Worm (Caenorhabditis elegans): ENCODE measurements around the gene ssp-34.

ssp-34 gene

ce11 chrIV:10738328-10738727, at the start of gene ssp-34:
ssp-34 (minus strand) TSS chrIV:10738602.
- TF ChIP-seq him-1 (tag; optimal IDR thresholded peaks at IDR 0.05): no peak

- TF ChIP-seq dao-5 (tag; optimal IDR thresholded peaks at IDR 0.05) (no peak), him-1 (tag; optimal IDR thresholded peaks at IDR 0.05) (no peak), W03F9.2 (tag; optimal IDR thresholded peaks at IDR 0.05) (no peak)
Measured at ce11 chrIV:10786731-10787130, 48.3 kb upstream of the ssp-34 start, which contains the start of gene srd-7. srd-7 (minus strand) TSS chrIV:10786831.

ce11 chrIV:10784085-10784484, 45.7 kb upstream of the ssp-34 start:
- TF ChIP-seq W03F9.2 (tag; optimal IDR thresholded peaks at IDR 0.05) (no peak), him-1 (tag; optimal IDR thresholded peaks at IDR 0.05) (no peak)

- no peak for TF ChIP-seq dao-5 (tag; optimal IDR thresholded peaks at IDR 0.05)
- TF ChIP-seq him-1 (tag; optimal IDR thresholded peaks at IDR 0.05): no peak
- no peak for TF ChIP-seq W03F9.2 (tag; optimal IDR thresholded peaks at IDR 0.05)
Measured at ce11 chrIV:10782014-10782413, 43.6 kb upstream of the ssp-34 start.

ce11 chrIV:10781346-10781745, 42.9 kb upstream of the ssp-34 start:
- no peak for TF ChIP-seq W03F9.2 (tag; optimal IDR thresholded peaks at IDR 0.05)

ce11 chrIV:10780583-10780982, 42.2 kb upstream of the ssp-34 start, which contains the start of gene swt-3:
swt-3 (minus strand) TSS chrIV:10780683.
- TF ChIP-seq dao-5 (tag; optimal IDR thresholded peaks at IDR 0.05): no peak
- TF ChIP-seq him-1 (tag; optimal IDR thresholded peaks at IDR 0.05): no peak
- TF ChIP-seq W03F9.2 (tag; optimal IDR thresholded peaks at IDR 0.05): no peak

ce11 chrIV:10779328-10779727, 40.9 kb upstream of the ssp-34 start:
- TF ChIP-seq him-1 (tag; optimal IDR thresholded peaks at IDR 0.05) (no peak), dao-5 (tag; optimal IDR thresholded peaks at IDR 0.05) (no peak), W03F9.2 (tag; optimal IDR thresholded peaks at IDR 0.05) (no peak)

ce11 chrIV:10778582-10778981, 40.2 kb upstream of the ssp-34 start:
- TF ChIP-seq W03F9.2 (tag; optimal IDR thresholded peaks at IDR 0.05) (no peak), him-1 (tag; optimal IDR thresholded peaks at IDR 0.05) (no peak), dao-5 (tag; optimal IDR thresholded peaks at IDR 0.05) (no peak)

- TF ChIP-seq dao-5 (tag; optimal IDR thresholded peaks at IDR 0.05) (no peak), him-1 (tag; optimal IDR thresholded peaks at IDR 0.05) (no peak), W03F9.2 (tag; optimal IDR thresholded peaks at IDR 0.05) (no peak)
Measured at ce11 chrIV:10777600-10777999, 39.2 kb upstream of the ssp-34 start.

- TF ChIP-seq dao-5 (tag; optimal IDR thresholded peaks at IDR 0.05): no peak
- no peak for TF ChIP-seq him-1 (tag; optimal IDR thresholded peaks at IDR 0.05)
- no peak for TF ChIP-seq W03F9.2 (tag; optimal IDR thresholded peaks at IDR 0.05)
Measured at ce11 chrIV:10777076-10777475, 38.7 kb upstream of the ssp-34 start.

ce11 chrIV:10773811-10774210, 35.4 kb upstream of the ssp-34 start, which contains the start of gene inpp-1:
inpp-1 (minus strand) TSS chrIV:10773911.
- TF ChIP-seq him-1 (tag; optimal IDR thresholded peaks at IDR 0.05): no peak
- no peak for TF ChIP-seq W03F9.2 (tag; optimal IDR thresholded peaks at IDR 0.05)
- no peak for TF ChIP-seq dao-5 (tag; optimal IDR thresholded peaks at IDR 0.05)

ce11 chrIV:10771296-10771695, 32.9 kb upstream of the ssp-34 start:
- no peak for TF ChIP-seq dao-5 (tag; optimal IDR thresholded peaks at IDR 0.05)
- TF ChIP-seq him-1 (tag; optimal IDR thresholded peaks at IDR 0.05): no peak
- no peak for TF ChIP-seq W03F9.2 (tag; optimal IDR thresholded peaks at IDR 0.05)

- TF ChIP-seq dao-5 (tag; optimal IDR thresholded peaks at IDR 0.05) (no peak), him-1 (tag; optimal IDR thresholded peaks at IDR 0.05) (no peak), W03F9.2 (tag; optimal IDR thresholded peaks at IDR 0.05) (no peak)
Measured at ce11 chrIV:10769353-10769752, 31.0 kb upstream of the ssp-34 start, which contains the start of gene T25B9.9. T25B9.9 (plus strand) TSS chrIV:10769653.

ce11 chrIV:10768146-10768636, 29.8 kb upstream of the ssp-34 start, which contains the start of gene T25B9.8:
T25B9.8 (minus strand) TSS chrIV:10768196.
- TF ChIP-seq him-1 (tag; optimal IDR thresholded peaks at IDR 0.05) (no peak), dao-5 (tag; optimal IDR thresholded peaks at IDR 0.05) (no peak), W03F9.2 (tag; optimal IDR thresholded peaks at IDR 0.05) (no peak)

ce11 chrIV:10766071-10766470, 27.7 kb upstream of the ssp-34 start:
- no peak for TF ChIP-seq dao-5 (tag; optimal IDR thresholded peaks at IDR 0.05)
- peak; percentile 71 for TF ChIP-seq W03F9.2 (tag; optimal IDR thresholded peaks at IDR 0.05)
